Worm (Caenorhabditis elegans) whole organism, L2 larva: ENCODE results near the gene fbxb-24.

Experiments used
- lin-11 ChIP-seq: fragments of 150-350 bp; sonication (generic microtip); optimal IDR thresholded peaks from 2 replicates; lab custom pipeline; 2014; ENCODE audit warnings: missing biosample characterization, missing genetic modification characterization, inconsistent platforms, mixed read lengths
- nhr-11 ChIP-seq: fragments of 150-350 bp; optimal IDR thresholded peaks from 2 replicates; lab custom pipeline; 2014; ENCODE audit warnings: missing biosample characterization, missing genetic modification characterization
- unc-62 ChIP-seq: fragments of 150-350 bp; optimal IDR thresholded peaks from 2 replicates; lab custom pipeline; 2014; ENCODE audit warnings: missing biosample characterization, missing genetic modification reagents, missing genetic modification characterization
- zag-1 ChIP-seq: fragments of 150-350 bp; optimal IDR thresholded peaks from 2 replicates; lab custom pipeline; 2014; ENCODE audit warnings: missing biosample characterization, missing genetic modification characterization
- ztf-1 ChIP-seq: fragments of 200-800 bp; sonication (Bioruptor generic); conservative IDR thresholded peaks from 2 replicates; pipeline ENCODE4 v1.3.6; 2022; ENCODE audit warnings: missing genetic modification characterization, missing compliant biosample characterization

DNA sequence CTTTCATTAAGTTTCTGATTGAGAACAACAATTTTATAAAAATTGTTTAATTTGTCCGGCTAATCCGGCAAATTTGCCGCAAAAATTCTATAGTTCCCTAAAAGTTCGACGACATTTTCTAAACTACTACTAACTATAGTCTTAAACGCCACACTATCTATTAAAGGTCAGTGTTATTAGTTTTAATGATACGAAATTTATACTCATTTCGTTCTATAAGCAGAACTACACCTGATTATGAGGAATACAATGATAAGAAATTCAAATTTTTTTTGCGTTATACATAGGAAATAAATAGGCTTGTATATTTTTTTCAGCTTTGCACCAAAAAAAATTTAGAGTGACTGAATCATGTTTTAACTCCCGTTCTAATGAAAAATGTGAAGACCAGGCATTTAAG is 39.7 kb downstream of the fbxb-24 start:
- TF ChIP-seq unc-62 (GFP tag; lab: Kevin White, UChicago) (no peak), nhr-11 (tag; lab: Kevin White, UChicago) (no peak), ztf-1 (GFP tag; lab: Robert Waterston, UW) (no peak), zag-1 (tag; lab: Kevin White, UChicago) (no peak), lin-11 (tag; lab: Kevin White, UChicago) (no peak)
